Fruit fly (Drosophila melanogaster) whole organism, wandering third instar larva: ENCODE measurements around the gene CG13053.

ENCODE experiments used
- Hr83 ChIP-seq: fragments of 200-300 bp; sonication (Bioruptor generic); optimal IDR thresholded peaks from 2 replicates; lab custom pipeline; 2016; ENCODE audit warnings: missing biosample characterization, mild to moderate bottlenecking, missing genetic modification characterization, moderate library complexity; ENCODE audit not compliant: poor library complexity, severe bottlenecking
- foxo ChIP-seq, 2 experiments: fragments of 200-800 bp; sonication (Bioruptor generic); optimal IDR thresholded peaks; 2 replicates in 1 of 2; 3 replicates in 1 of 2; lab custom pipeline; 2016 to 2017; ENCODE audit warnings: missing biosample characterization in 2 of 2, missing genetic modification characterization in 2 of 2

- TF ChIP-seq foxo (GFP tag; optimal IDR thresholded peaks at IDR 0.05; lab: Kevin White, UChicago) (peak in 1 of 2 experiments; percentile 9), Hr83 (no peak)
Observed at dm6 chr3L:16289067-16289466, 29.5 kb upstream of the CG13053 start.
